Fruit fly (Drosophila melanogaster): Measurements from ENCODE around the gene CG13622.

Gene CG13622

dm6 chr3R:24572540-24573043 lies 49.1 kb upstream of the CG13622 start (continued):
- TF ChIP-seq CG34406 (GFP tag; optimal IDR thresholded peaks at IDR 0.05) (peak; percentile 99), CG6276 (GFP tag; optimal IDR thresholded peaks at IDR 0.05) (peak; percentile 98), CG10669 (GFP tag; optimal IDR thresholded peaks at IDR 0.05) (peak; percentile 95), Eip93F (GFP tag; optimal IDR thresholded peaks at IDR 0.05) (peak; percentile 98), CG9139 (GFP tag; optimal IDR thresholded peaks at IDR 0.05) (peak; percentile 94), CG4318 (GFP tag; optimal IDR thresholded peaks at IDR 0.05) (peak; percentile 93), Gug (GFP tag; IDR thresholded peaks at IDR 0.05) (peak; percentile 98), fd59A (GFP tag; optimal IDR thresholded peaks at IDR 0.05) (peak; percentile 92), OdsH (GFP tag; optimal IDR thresholded peaks at IDR 0.05) (peak; percentile 98), CG3032 (tag; optimal IDR thresholded peaks at IDR 0.05) (peak; percentile 96), spab (GFP tag; optimal IDR thresholded peaks at IDR 0.05) (peak; percentile 94), cyc (GFP tag; optimal IDR thresholded peaks at IDR 0.05) (peak; percentile 98), CG8632 (GFP tag; optimal IDR thresholded peaks at IDR 0.05) (peak; percentile 99), ss (GFP tag; optimal IDR thresholded peaks at IDR 0.05) (peak; percentile 86 to 95), dsx (GFP tag; optimal IDR thresholded peaks at IDR 0.05; ENCODE audit: poor library complexity, severe bottlenecking) (peak; percentile 95), CG8119 (GFP tag; IDR thresholded peaks at IDR 0.05) (peak; percentile 99)

- TF ChIP-seq eg (GFP tag; IDR thresholded peaks at IDR 0.05), result peak; percentile 19; the same call in 1 of the 3 replicates
- TF ChIP-seq svp (GFP tag), result peak; percentile 87
- no peak for TF ChIP-seq Ets21C (GFP tag; optimal IDR thresholded peaks at IDR 0.05)
- no peak for TF ChIP-seq CG4318 (GFP tag; optimal IDR thresholded peaks at IDR 0.05)
- no peak for TF ChIP-seq ss (GFP tag; optimal IDR thresholded peaks at IDR 0.05)
- no peak for TF ChIP-seq Met (GFP tag; optimal IDR thresholded peaks at IDR 0.05)
- TF ChIP-seq CG10631 (GFP tag; optimal IDR thresholded peaks at IDR 0.05), result no peak
- TF ChIP-seq CG6163 (GFP tag; IDR thresholded peaks at IDR 0.05), result peak; percentile 66; the same call in 2 of the 3 replicates
- no peak for TF ChIP-seq CG11294 (GFP tag; IDR thresholded peaks at IDR 0.05)
- peak; percentile 59 for TF ChIP-seq fkh (GFP tag; optimal IDR thresholded peaks at IDR 0.05)
- TF ChIP-seq CG15336 (GFP tag; IDR thresholded peaks at IDR 0.05), result peak; percentile 28; the same call in 1 of the 2 replicates
- TF ChIP-seq CG34406 (GFP tag; optimal IDR thresholded peaks at IDR 0.05), result no peak
- TF ChIP-seq CG11902 (GFP tag; optimal IDR thresholded peaks at IDR 0.05), result no peak
- no peak for TF ChIP-seq Hr38 (GFP tag; optimal IDR thresholded peaks at IDR 0.05)
- TF ChIP-seq Eip75B (GFP tag; optimal IDR thresholded peaks at IDR 0.05), result no peak
- TF ChIP-seq CG16779 (tag; optimal IDR thresholded peaks at IDR 0.05), result no peak
- no peak for TF ChIP-seq pdm3 (GFP tag; optimal IDR thresholded peaks at IDR 0.05)
- peak; percentile 75 for TF ChIP-seq vri (GFP tag; optimal IDR thresholded peaks at IDR 0.05)
- TF ChIP-seq dsx (GFP tag; optimal IDR thresholded peaks at IDR 0.05; ENCODE audit: poor library complexity, severe bottlenecking), result peak; percentile 29
- no peak for TF ChIP-seq cyc (GFP tag; optimal IDR thresholded peaks at IDR 0.05)
- TF ChIP-seq achi (GFP tag; optimal IDR thresholded peaks at IDR 0.05), result no peak
- no peak for TF ChIP-seq CG32006 (GFP tag; optimal IDR thresholded peaks at IDR 0.05)
- no peak for TF ChIP-seq dac (GFP tag; optimal IDR thresholded peaks at IDR 0.05)
Observed at dm6 chr3R:24571386-24572124, 48.1 kb upstream of the CG13622 start.

- TF ChIP-seq Smox (GFP tag; optimal IDR thresholded peaks at IDR 0.05) (no peak), CG16779 (tag; optimal IDR thresholded peaks at IDR 0.05) (no peak), spab (GFP tag; optimal IDR thresholded peaks at IDR 0.05) (no peak), Sox15 (GFP tag; optimal IDR thresholded peaks at IDR 0.05) (no peak), Eip93F (GFP tag; optimal IDR thresholded peaks at IDR 0.05) (no peak), Ets96B (tag; optimal IDR thresholded peaks at IDR 0.05) (no peak), Ets21C (GFP tag; optimal IDR thresholded peaks at IDR 0.05) (no peak), CG8319 (GFP tag; optimal IDR thresholded peaks at IDR 0.05) (no peak), cyc (GFP tag; optimal IDR thresholded peaks at IDR 0.05) (no peak), CG15336 (GFP tag; IDR thresholded peaks at IDR 0.05) (no peak), CG9139 (GFP tag; optimal IDR thresholded peaks at IDR 0.05) (no peak), CG1621 (tag; optimal IDR thresholded peaks at IDR 0.05) (no peak), Sox14 (GFP tag; optimal IDR thresholded peaks at IDR 0.05) (no peak)
Observed at dm6 chr3R:24569669-24570349, 46.3 kb upstream of the CG13622 start.
